Fruit fly (Drosophila melanogaster): ENCODE results near the gene Cox10.

The Cox10 gene

dm6 chr2L:10375464-10376236 is 44.4 kb downstream of the Cox10 start, which contains the start of the genes CG33303 and dpr19 (continued):
- peak; percentile 73 for TF ChIP-seq Awh (GFP tag; IDR thresholded peaks at IDR 0.05)
- 0 out of 2 replicates have a peak, but pooled peaks have one; percentile 29 for TF ChIP-seq CG11247 (GFP tag; IDR thresholded peaks at IDR 0.05)
- TF ChIP-seq CG6791 (GFP tag; IDR thresholded peaks at IDR 0.05; ENCODE audit: partially characterized antibody) = no peak
- TF ChIP-seq row (GFP tag; IDR thresholded peaks at IDR 0.05) = peak; percentile 83
- TF ChIP-seq Rfx (GFP tag; IDR thresholded peaks at IDR 0.05) = peak; percentile 72
- TF ChIP-seq CG6272 (GFP tag; IDR thresholded peaks at IDR 0.05) = no peak
- TF ChIP-seq pros (GFP tag; optimal IDR thresholded peaks at IDR 0.05) = peak; percentile 26
- peak; percentile 38; the same call in 1 of the 2 replicates for TF ChIP-seq HLH3B (GFP tag; IDR thresholded peaks at IDR 0.05)
- peak; percentile 79 for TF ChIP-seq dmrt11E (tag; optimal IDR thresholded peaks at IDR 0.05)
- peak; percentile 73 for TF ChIP-seq CG7271 (tag; optimal IDR thresholded peaks at IDR 0.05)
- peak; percentile 16 for TF ChIP-seq CG1603 (tag; optimal IDR thresholded peaks at IDR 0.05)
- TF ChIP-seq pita (GFP tag; optimal IDR thresholded peaks at IDR 0.05) = no peak
- no peak for TF ChIP-seq zf30C (GFP tag; optimal IDR thresholded peaks at IDR 0.05)
- TF ChIP-seq NK7.1 (GFP tag; optimal IDR thresholded peaks at IDR 0.05) = no peak
- no peak for TF ChIP-seq disco-r (GFP tag; optimal IDR thresholded peaks at IDR 0.05)
- TF ChIP-seq Sox100B (GFP tag; optimal IDR thresholded peaks at IDR 0.05) = peak; percentile 83
- TF ChIP-seq CG6175 (GFP tag; IDR thresholded peaks at IDR 0.05) = no peak
- no peak for TF ChIP-seq chif (GFP tag; optimal IDR thresholded peaks at IDR 0.05)
- peak; percentile 80 for TF ChIP-seq dmrt99B (tag; optimal IDR thresholded peaks at IDR 0.05)
- TF ChIP-seq lbe (GFP tag; optimal IDR thresholded peaks at IDR 0.05) = peak; percentile 39
- no peak for TF ChIP-seq CG17186 (GFP tag; optimal IDR thresholded peaks at IDR 0.05)
- TF ChIP-seq CG12769 (tag; optimal IDR thresholded peaks at IDR 0.05) = no peak
- TF ChIP-seq Neu2 (GFP tag; optimal IDR thresholded peaks at IDR 0.05; ENCODE audit: borderline replicate concordance) = no peak
- no peak for TF ChIP-seq CG9609 (GFP tag; optimal IDR thresholded peaks at IDR 0.05)
- no peak for TF ChIP-seq Bgb (GFP tag; IDR thresholded peaks at IDR 0.05; ENCODE audit: partially characterized antibody)
- TF ChIP-seq CG12219 (GFP tag; optimal IDR thresholded peaks at IDR 0.05) = no peak
- TF ChIP-seq CG31441 (GFP tag; IDR thresholded peaks at IDR 0.05) = peak; percentile 94
- TF ChIP-seq CG17802 (tag; optimal IDR thresholded peaks at IDR 0.05) = peak; percentile 18
- peak; percentile 87 for TF ChIP-seq CG15269 (tag; optimal IDR thresholded peaks at IDR 0.05)
- TF ChIP-seq danr (GFP tag; IDR thresholded peaks at IDR 0.05) = no peak
- TF ChIP-seq pzg (GFP tag; optimal IDR thresholded peaks at IDR 0.05) = peak; percentile 59
- TF ChIP-seq CG34224 (GFP tag; IDR thresholded peaks at IDR 0.05; ENCODE audit: partially characterized antibody) = no peak
- peak; percentile 89 for TF ChIP-seq MESR4 (GFP tag; optimal IDR thresholded peaks at IDR 0.05)
- TF ChIP-seq Sry-β (GFP tag; optimal IDR thresholded peaks at IDR 0.05) = no peak
- no peak for TF ChIP-seq CG16863 (GFP tag; optimal IDR thresholded peaks at IDR 0.05)
- TF ChIP-seq Dfd (GFP tag; optimal IDR thresholded peaks at IDR 0.05) = no peak
- 0 out of 2 replicates have a peak, but pooled peaks have one; percentile 27 for TF ChIP-seq sisA (GFP tag; IDR thresholded peaks at IDR 0.05)
- TF ChIP-seq Ssrp (tag; optimal IDR thresholded peaks at IDR 0.05) = peak; percentile 77
- TF ChIP-seq unc-4 (GFP tag; IDR thresholded peaks at IDR 0.05; ENCODE audit: partially characterized antibody) = no peak
- TF ChIP-seq Sox102F (GFP tag; optimal IDR thresholded peaks at IDR 0.05) = no peak
- TF ChIP-seq klu (GFP tag; IDR thresholded peaks at IDR 0.05) = no peak
- 0 out of 2 replicates have a peak, but pooled peaks have one; percentile 45 for TF ChIP-seq sim (GFP tag; IDR thresholded peaks at IDR 0.05)
- TF ChIP-seq Hmr (GFP tag; optimal IDR thresholded peaks at IDR 0.05) = peak; percentile 85
- TF ChIP-seq pan (optimal IDR thresholded peaks at IDR 0.05) = no peak
- TF ChIP-seq pan (GFP tag; optimal IDR thresholded peaks at IDR 0.05 in 1 of 2, IDR thresholded peaks at IDR 0.05 in 1 of 2) = peak in 1 of 2 experiments; percentile 64
- TF ChIP-seq YL-1 (GFP tag; optimal IDR thresholded peaks at IDR 0.05) = peak; percentile 85
- TF ChIP-seq salm (tag; optimal IDR thresholded peaks at IDR 0.05) = peak; percentile 79
- TF ChIP-seq ro (GFP tag; IDR thresholded peaks at IDR 0.05) = no peak
- no peak for TF ChIP-seq CG43689 (GFP tag; IDR thresholded peaks at IDR 0.05)

Data from whole organism, embryonic.